Worm (Caenorhabditis elegans): ENCODE data around the gene hrg-9.

hrg-9 gene

ce11 chrV:12937098-12937497 lies 26.0 kb downstream of the hrg-9 start, which contains the start of gene T16G1.6:
Gene T16G1.6 (minus strand): TSS chrV:12937174.
- TF ChIP-seq crh-2 (tag; optimal IDR thresholded peaks at IDR 0.05): no peak
- peak; percentile 65 for TF ChIP-seq sma-9 (GFP tag; optimal IDR thresholded peaks at IDR 0.05)
- no peak for TF ChIP-seq sma-9 (tag; optimal IDR thresholded peaks at IDR 0.05)
- TF ChIP-seq ztf-4 (tag; optimal IDR thresholded peaks at IDR 0.05): no peak
- peak; percentile 70 for TF ChIP-seq fos-1 (tag; optimal IDR thresholded peaks at IDR 0.05)
- no peak for TF ChIP-seq unc-62 (GFP tag; optimal IDR thresholded peaks at IDR 0.05)
- no peak for TF ChIP-seq nhr-12 (tag; optimal IDR thresholded peaks at IDR 0.05)

ce11 chrV:12934976-12935375 lies 28.2 kb downstream of the hrg-9 start, which contains the start of gene T16G1.7:
Gene T16G1.7 (minus strand): TSS chrV:12935112.
- no peak for TF ChIP-seq crh-2 (tag; optimal IDR thresholded peaks at IDR 0.05)
- peak; percentile 72 for TF ChIP-seq sma-9 (GFP tag; optimal IDR thresholded peaks at IDR 0.05)
- TF ChIP-seq sma-9 (tag; optimal IDR thresholded peaks at IDR 0.05): no peak
- peak; percentile 67 for TF ChIP-seq fos-1 (tag; optimal IDR thresholded peaks at IDR 0.05)
- TF ChIP-seq ztf-4 (tag; optimal IDR thresholded peaks at IDR 0.05): no peak

- TF ChIP-seq elt-3 (tag; optimal IDR thresholded peaks at IDR 0.05): no peak
- TF ChIP-seq fos-1 (tag; optimal IDR thresholded peaks at IDR 0.05): peak; percentile 35
Measured at ce11 chrV:12933654-12934053, 29.5 kb downstream of the hrg-9 start.

ce11 chrV:12928929-12929532 lies 34.1 kb downstream of the hrg-9 start, which contains the start of gene T16G1.2:
Gene T16G1.2 (plus strand): TSS chrV:12929482.
- TF ChIP-seq sma-3 (GFP tag; optimal IDR thresholded peaks at IDR 0.05): no peak
- no peak for TF ChIP-seq ceh-16 (tag; optimal IDR thresholded peaks at IDR 0.05)
- TF ChIP-seq blmp-1 (tag; optimal IDR thresholded peaks at IDR 0.05; ENCODE audit: insufficient read depth): peak; percentile 21
- TF ChIP-seq sma-9 (GFP tag; optimal IDR thresholded peaks at IDR 0.05): no peak
- TF ChIP-seq sma-9 (tag; optimal IDR thresholded peaks at IDR 0.05): no peak

ce11 chrV:12924128-12924527 lies 39.0 kb downstream of the hrg-9 start, which contains the start of gene pqn-67:
Gene pqn-67 (plus strand): TSS chrV:12924428.
- TF ChIP-seq nhr-77 (tag; optimal IDR thresholded peaks at IDR 0.05) (no peak), sma-3 (GFP tag; optimal IDR thresholded peaks at IDR 0.05) (no peak), elt-3 (tag; optimal IDR thresholded peaks at IDR 0.05) (no peak), nhr-237 (tag; optimal IDR thresholded peaks at IDR 0.05) (no peak), unc-62 (GFP tag; optimal IDR thresholded peaks at IDR 0.05) (no peak), fos-1 (tag; optimal IDR thresholded peaks at IDR 0.05) (no peak), egl-27 (tag; optimal IDR thresholded peaks at IDR 0.05) (no peak), lin-13 (GFP tag; optimal IDR thresholded peaks at IDR 0.05) (no peak), unc-39 (tag; optimal IDR thresholded peaks at IDR 0.05) (no peak), nhr-23 (tag; optimal IDR thresholded peaks at IDR 0.05) (no peak), nhr-21 (tag; optimal IDR thresholded peaks at IDR 0.05) (no peak), alr-1 (tag; optimal IDR thresholded peaks at IDR 0.05) (no peak), zag-1 (tag; optimal IDR thresholded peaks at IDR 0.05) (no peak)

- TF ChIP-seq crh-2 (tag; optimal IDR thresholded peaks at IDR 0.05) (no peak), fos-1 (tag; optimal IDR thresholded peaks at IDR 0.05) (no peak), ama-1 (optimal IDR thresholded peaks at IDR 0.05) (no peak), R02D3.7 (tag; optimal IDR thresholded peaks at IDR 0.05) (no peak), sma-3 (GFP tag; optimal IDR thresholded peaks at IDR 0.05) (no peak)
Measured at ce11 chrV:12922308-12922707, 40.8 kb downstream of the hrg-9 start, which contains the start of gene dhrs-4. Gene dhrs-4 (plus strand): TSS chrV:12922608.

ce11 chrV:12921680-12922079 lies 41.5 kb downstream of the hrg-9 start:
- TF ChIP-seq ama-1 (optimal IDR thresholded peaks at IDR 0.05) (no peak), elt-1 (tag; optimal IDR thresholded peaks at IDR 0.05) (no peak), fos-1 (tag; optimal IDR thresholded peaks at IDR 0.05) (peak; percentile 73), unc-39 (tag; optimal IDR thresholded peaks at IDR 0.05) (no peak), C34F6.9 (tag; optimal IDR thresholded peaks at IDR 0.05) (no peak), lin-11 (tag; optimal IDR thresholded peaks at IDR 0.05) (no peak), nhr-25 (tag; optimal IDR thresholded peaks at IDR 0.05) (no peak), Y55F3AM.14 (GFP tag; optimal IDR thresholded peaks at IDR 0.05) (no peak), gmeb-1 (tag; optimal IDR thresholded peaks at IDR 0.05) (peak; percentile 34), peb-1 (tag; optimal IDR thresholded peaks at IDR 0.05) (no peak), crh-2 (tag; optimal IDR thresholded peaks at IDR 0.05) (peak; percentile 43), sma-9 (GFP tag; optimal IDR thresholded peaks at IDR 0.05) (peak; percentile 75), sma-9 (tag; optimal IDR thresholded peaks at IDR 0.05) (no peak), unc-62 (GFP tag; optimal IDR thresholded peaks at IDR 0.05) (no peak), snpc-4 (tag; optimal IDR thresholded peaks at IDR 0.05) (no peak), nhr-129 (tag; optimal IDR thresholded peaks at IDR 0.05) (no peak), elt-3 (tag; optimal IDR thresholded peaks at IDR 0.05) (no peak)

Measured in whole organism, L2 larva.